Worm (Caenorhabditis elegans) whole organism, L4 larva: Measurements from ENCODE around the gene C09F9.2.
A peak's percentile ranks its signal among the peaks of the same experiment; 100 is the strongest.

Experiments
- D1046.2 ChIP-seq: fragments of 200-800 bp; sonication (Bioruptor generic); IDR thresholded peaks from 2 replicates; pipeline ENCODE4 v1.3.6; 2022; ENCODE audit warnings: missing genetic modification characterization, missing compliant biosample characterization
- T26A8.4 ChIP-seq: fragments of 200-800 bp; sonication (Bioruptor generic); IDR thresholded peaks from 2 replicates; pipeline ENCODE4 v1.3.6; 2022; ENCODE audit warnings: missing genetic modification characterization, missing compliant biosample characterization
- Y48G9A.11 ChIP-seq: fragments of 200-800 bp; sonication (Bioruptor generic); IDR thresholded peaks from 2 replicates; pipeline ENCODE4 v1.3.6; 2022; ENCODE audit warnings: missing genetic modification reagents, missing genetic modification characterization, missing compliant biosample characterization
- ZK337.2 ChIP-seq: fragments of 200-800 bp; sonication (Bioruptor generic); IDR thresholded peaks from 2 replicates; pipeline ENCODE4 v1.3.6; 2022; ENCODE audit warnings: missing genetic modification reagents, missing genetic modification characterization, missing compliant biosample characterization
- aha-1 ChIP-seq: fragments of 150-350 bp; peaks from one replicate; lab custom pipeline; 2014; ENCODE audit warnings: missing biosample characterization, missing genetic modification characterization
- ceh-20 ChIP-seq: fragments of 200-800 bp; sonication (Bioruptor generic); IDR thresholded peaks from 2 replicates; pipeline ENCODE4 v1.3.6; 2022; ENCODE audit warnings: missing genetic modification reagents, missing genetic modification characterization, missing compliant biosample characterization
- ceh-32 ChIP-seq: sonication (generic microtip); optimal IDR thresholded peaks from 2 replicates; lab custom pipeline; 2016; ENCODE audit warnings: mild to moderate bottlenecking, missing genetic modification characterization, missing compliant biosample characterization; ENCODE audit not compliant: poor library complexity
- ceh-44 ChIP-seq: fragments of 200-800 bp; sonication (Bioruptor generic); IDR thresholded peaks from 2 replicates; pipeline ENCODE4 v1.3.6; 2022; ENCODE audit warnings: missing genetic modification reagents, missing genetic modification characterization, missing compliant biosample characterization
- ceh-62 ChIP-seq: sonication (generic microtip); optimal IDR thresholded peaks from 2 replicates; lab custom pipeline; 2017; ENCODE audit warnings: missing biosample characterization, missing genetic modification characterization
- cey-2 ChIP-seq: sonication (generic microtip); optimal IDR thresholded peaks from 3 replicates; lab custom pipeline; 2017; ENCODE audit warnings: missing genetic modification characterization, mild to moderate bottlenecking, missing compliant biosample characterization, antibody characterized with exemption, borderline replicate concordance; ENCODE audit not compliant: insufficient read depth
- daf-19 ChIP-seq: fragments of 200-800 bp; sonication (Bioruptor generic); conservative IDR thresholded peaks from 2 replicates; pipeline ENCODE4 v1.3.6; 2022; ENCODE audit warnings: missing genetic modification characterization, missing compliant biosample characterization
- dmd-6 ChIP-seq: fragments of 200-800 bp; sonication (Bioruptor generic); IDR thresholded peaks from 2 replicates; pipeline ENCODE4 v1.3.6; 2022; ENCODE audit warnings: missing genetic modification reagents, missing genetic modification characterization, missing compliant biosample characterization
- fkh-10 ChIP-seq: fragments of 150-350 bp; optimal IDR thresholded peaks from 2 replicates; lab custom pipeline; 2014; ENCODE audit warnings: missing biosample characterization, missing genetic modification reagents, missing genetic modification characterization
- hlh-30 ChIP-seq: sonication (generic microtip); optimal IDR thresholded peaks from 2 replicates; lab custom pipeline; 2017; ENCODE audit warnings: antibody characterized with exemption, mild to moderate bottlenecking, missing genetic modification characterization, missing compliant biosample characterization; ENCODE audit not compliant: insufficient read depth
- jun-1 ChIP-seq: fragments of 150-350 bp; optimal IDR thresholded peaks from 2 replicates; lab custom pipeline; 2014; ENCODE audit warnings: missing biosample characterization, missing genetic modification reagents, missing genetic modification characterization
- lin-15B ChIP-seq: fragments of 150-350 bp; sonication (generic microtip); optimal IDR thresholded peaks from 3 replicates; lab custom pipeline; 2014; ENCODE audit warnings: missing biosample characterization, missing genetic modification characterization
- lin-29 ChIP-seq: fragments of 200-800 bp; sonication (Bioruptor generic); IDR thresholded peaks from 2 replicates; pipeline ENCODE4 v1.3.6; 2022; ENCODE audit warnings: missing genetic modification reagents, missing genetic modification characterization, missing compliant biosample characterization
- mdt-29 ChIP-seq: fragments of 200-800 bp; sonication (Bioruptor generic); IDR thresholded peaks from 2 replicates; pipeline ENCODE4 v1.3.6; 2022; ENCODE audit warnings: missing genetic modification reagents, missing genetic modification characterization, missing compliant biosample characterization
- nhr-11 ChIP-seq: fragments of 150-350 bp; optimal IDR thresholded peaks from 2 replicates; lab custom pipeline; 2014; ENCODE audit warnings: missing biosample characterization, missing genetic modification characterization
- nhr-28 ChIP-seq: fragments of 150-350 bp; optimal IDR thresholded peaks from 2 replicates; lab custom pipeline; 2014; ENCODE audit warnings: missing biosample characterization, missing genetic modification characterization
- nhr-41 ChIP-seq: fragments of 200-800 bp; sonication (Bioruptor generic); IDR thresholded peaks from 2 replicates; pipeline ENCODE4 v1.3.6; 2022; ENCODE audit warnings: missing genetic modification reagents, missing genetic modification characterization, missing compliant biosample characterization
- nhr-42 ChIP-seq: fragments of 200-800 bp; sonication (Bioruptor generic); IDR thresholded peaks from 2 replicates; pipeline ENCODE4 v1.3.6; 2022; ENCODE audit warnings: missing genetic modification characterization, missing compliant biosample characterization
- nhr-6 ChIP-seq: fragments of 150-350 bp; optimal IDR thresholded peaks from 2 replicates; lab custom pipeline; 2014; ENCODE audit warnings: missing biosample characterization, missing genetic modification characterization
- php-3 ChIP-seq: fragments of 200-800 bp; sonication (Bioruptor generic); IDR thresholded peaks from 2 replicates; pipeline ENCODE4 v1.3.6; 2022; ENCODE audit warnings: missing genetic modification reagents, missing genetic modification characterization, missing compliant biosample characterization
- saeg-2 ChIP-seq: fragments of 200-800 bp; sonication (Bioruptor generic); IDR thresholded peaks from 2 replicates; pipeline ENCODE4 v1.3.6; 2022; ENCODE audit warnings: missing genetic modification reagents, missing genetic modification characterization, missing compliant biosample characterization
- skn-1 ChIP-seq: fragments of 150-350 bp; optimal IDR thresholded peaks from 2 replicates; lab custom pipeline; 2014; ENCODE audit warnings: missing biosample characterization, missing genetic modification characterization
- snpc-4 ChIP-seq: fragments of 150-350 bp; optimal IDR thresholded peaks from 2 replicates; lab custom pipeline; 2014; ENCODE audit warnings: missing biosample characterization, missing genetic modification characterization
- spr-3 ChIP-seq: fragments of 200-800 bp; sonication (Bioruptor generic); optimal IDR thresholded peaks from 2 replicates; lab custom pipeline; 2018; ENCODE audit warnings: mild to moderate bottlenecking, missing genetic modification characterization, missing compliant biosample characterization
- tag-97 ChIP-seq: fragments of 200-800 bp; sonication (Bioruptor generic); IDR thresholded peaks from 2 replicates; pipeline ENCODE4 v1.3.6; 2022; ENCODE audit warnings: missing genetic modification characterization, missing compliant biosample characterization
- unc-39 ChIP-seq: sonication (generic microtip); optimal IDR thresholded peaks from 2 replicates; lab custom pipeline; 2017; ENCODE audit warnings: missing biosample characterization, missing genetic modification characterization
- unc-62 ChIP-seq, 3 experiments: fragments of 150-350 bp in 1 of 3; sonication (generic microtip); optimal IDR thresholded peaks in 2 of 3; peaks in 1 of 3; 1 replicate in 1 of 3; 2 replicates in 2 of 3; lab custom pipeline; 2014 to 2017; ENCODE audit warnings: missing biosample characterization in 3 of 3, missing genetic modification characterization in 3 of 3, missing genetic modification reagents in 3 of 3, missing genotype in 1 of 3
- zip-11 ChIP-seq: fragments of 200-800 bp; sonication (Bioruptor generic); IDR thresholded peaks from 2 replicates; pipeline ENCODE4 v1.3.6; 2022; ENCODE audit warnings: missing genetic modification characterization, missing compliant biosample characterization
- ztf-7 ChIP-seq: fragments of 150-350 bp; optimal IDR thresholded peaks from 2 replicates; lab custom pipeline; 2014; ENCODE audit warnings: missing biosample characterization, missing genetic modification characterization

Gene C09F9.2

DNA sequence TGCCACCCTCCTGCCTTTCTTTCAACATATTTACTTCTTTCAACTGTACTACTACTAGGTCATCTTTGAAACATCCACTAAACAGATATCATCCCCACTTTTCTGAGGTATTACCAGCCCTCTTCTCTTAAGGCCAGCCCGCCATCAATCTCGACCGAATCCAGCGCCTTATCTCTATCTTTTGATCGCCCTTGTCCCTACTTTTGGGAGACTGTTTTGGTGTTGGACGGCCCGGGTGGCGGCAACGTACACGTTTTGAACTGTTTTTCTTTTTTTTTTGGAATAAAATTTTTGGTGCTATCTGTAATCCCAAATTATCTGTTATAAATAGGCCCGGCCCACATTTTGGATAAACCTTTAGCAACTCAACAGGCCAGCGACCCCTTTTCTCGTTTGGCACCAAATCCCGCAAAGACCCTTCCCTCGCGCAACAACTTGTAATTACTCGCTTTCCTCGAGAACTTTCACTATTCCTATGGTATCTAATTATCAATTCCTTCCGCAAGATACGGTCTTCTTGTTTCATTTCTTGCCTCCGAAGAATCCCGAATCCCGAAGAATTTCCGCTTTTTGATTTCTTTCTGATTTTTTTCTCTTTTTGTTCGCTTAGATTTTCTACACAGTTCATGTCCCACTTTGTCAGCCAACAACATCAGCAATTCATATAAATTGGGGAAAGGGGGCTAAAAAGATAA is 1.9 kb upstream of the C09F9.2 start:
- peak in 1 of 2 experiments; percentile 22 for TF ChIP-seq unc-62 (GFP tag; optimal IDR thresholded peaks at IDR 0.05 in 1 of 2; lab: Kevin White, UChicago)
- no peak for TF ChIP-seq unc-62 (tag; optimal IDR thresholded peaks at IDR 0.05; lab: Kevin White, UChicago)
- TF ChIP-seq spr-3, result no peak
- peak; percentile 18 for TF ChIP-seq aha-1 (tag; lab: Kevin White, UChicago)

DNA sequence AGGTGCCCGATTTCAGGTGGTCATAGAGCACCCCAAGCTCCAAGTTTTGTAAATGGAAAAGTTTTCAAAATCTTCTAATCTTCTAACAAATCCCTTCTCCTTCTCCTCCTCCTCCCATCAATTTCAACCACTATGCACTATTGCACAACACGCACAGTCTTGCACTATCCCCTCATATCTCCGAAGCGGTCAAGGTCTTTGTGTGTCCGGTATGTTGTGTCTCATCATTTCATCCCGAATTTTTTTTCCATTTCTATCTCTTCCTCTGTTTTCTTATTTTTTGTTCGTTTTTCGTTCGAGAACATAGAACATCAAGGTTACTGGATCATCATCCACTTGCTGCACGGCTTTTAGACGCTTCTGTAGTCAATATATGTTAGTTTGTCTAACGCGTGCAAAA is 1.1 kb upstream of the C09F9.2 start:
- no peak for TF ChIP-seq mdt-29

DNA sequence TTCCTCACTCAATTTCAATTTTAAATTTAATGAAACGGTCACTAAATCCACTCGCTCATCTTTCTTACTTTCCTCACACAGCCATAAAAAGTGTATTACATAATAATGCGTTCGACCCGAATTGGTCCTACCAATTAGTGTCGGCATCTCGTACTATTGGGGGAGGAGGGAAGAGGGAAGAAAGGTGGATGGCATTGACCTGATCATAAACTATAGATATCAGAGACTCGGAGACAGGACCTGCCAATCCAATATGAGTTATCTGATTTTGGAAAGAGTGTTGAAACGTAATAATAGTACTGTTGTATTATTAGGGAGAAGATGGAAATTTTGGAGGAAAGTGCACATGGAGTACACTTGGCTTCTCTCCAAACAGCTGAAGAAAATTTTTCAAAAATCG is 641 bp downstream of the C09F9.2 start:
- TF ChIP-seq spr-3 (no peak), jun-1 (tag; lab: Kevin White, UChicago) (no peak), aha-1 (tag; lab: Kevin White, UChicago) (peak; percentile 0)

DNA sequence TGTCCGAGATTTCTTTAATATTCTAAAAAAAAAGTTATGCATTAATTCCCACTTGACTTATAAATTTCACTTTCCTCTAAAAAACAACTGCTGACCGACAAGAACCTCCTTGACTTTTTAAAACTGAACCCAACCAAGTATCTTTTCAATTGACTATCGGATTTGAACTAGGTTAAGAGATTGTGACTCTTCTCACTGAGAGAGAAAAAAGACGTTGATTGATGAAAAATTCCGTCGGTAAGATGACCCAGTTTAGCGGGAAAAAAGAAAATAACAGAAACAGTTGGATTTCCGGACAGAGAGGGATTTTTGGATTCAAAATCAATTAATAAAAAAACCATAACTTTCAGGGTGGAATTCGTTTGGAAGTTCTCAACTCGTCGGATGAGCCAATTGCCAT is 1.2 kb downstream of the C09F9.2 start:
- TF ChIP-seq saeg-2 (no peak), unc-62 (GFP tag; optimal IDR thresholded peaks at IDR 0.05 in 1 of 2; lab: Kevin White, UChicago) (peak in 1 of 2 experiments; percentile 82), unc-62 (tag; optimal IDR thresholded peaks at IDR 0.05; lab: Kevin White, UChicago) (no peak)

DNA sequence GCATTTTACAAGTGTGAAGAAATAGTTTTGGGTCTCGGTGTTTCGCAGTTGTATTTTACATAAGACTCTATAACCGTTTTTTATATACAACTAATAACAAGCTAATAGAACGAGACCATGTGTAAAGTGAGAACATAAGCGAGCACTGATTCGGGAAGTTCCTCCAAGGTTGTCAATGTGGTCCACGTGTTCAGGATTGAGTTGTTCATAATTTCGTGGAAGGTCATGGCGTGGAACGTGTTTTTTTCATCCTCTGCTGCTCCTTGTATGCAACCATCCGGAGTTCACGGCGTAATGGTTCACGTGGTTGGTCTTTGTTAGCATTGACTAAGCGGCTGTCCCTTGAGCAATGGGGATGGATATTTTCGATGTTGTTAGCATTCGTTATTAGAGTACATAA is 22.8 kb downstream of the C09F9.2 start:
- TF ChIP-seq ceh-20 (GFP tag; lab: Robert Waterston, UW) (no peak), aha-1 (tag; lab: Kevin White, UChicago) (peak; percentile 95)

DNA sequence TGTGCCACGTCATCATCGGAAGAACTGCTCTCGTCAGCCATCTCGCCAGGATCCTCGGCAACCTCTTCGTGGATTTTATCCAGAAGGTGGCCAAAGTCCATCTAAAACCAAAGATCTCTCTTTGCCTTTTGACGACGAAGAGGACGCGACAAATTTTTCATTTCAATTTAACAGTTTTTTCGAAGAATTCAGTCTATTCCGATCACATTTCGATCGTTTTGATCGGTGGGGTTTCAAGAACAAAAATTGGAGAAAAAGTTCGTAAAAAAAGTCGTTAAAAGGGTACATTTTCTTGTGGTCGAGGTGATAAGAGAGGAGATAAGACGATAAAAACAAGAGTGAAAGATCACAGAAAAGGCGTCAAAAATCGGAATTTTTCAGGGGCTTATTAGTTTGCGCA is 28.1 kb downstream of the C09F9.2 start, which contains the start of gene glna-1:
Gene glna-1, minus strand, starts transcription at position 101 of the 400 bp plus-strand sequence.
- TF ChIP-seq nhr-28 (tag; lab: Kevin White, UChicago), result peak; percentile 4
- TF ChIP-seq D1046.2, result no peak
- peak; percentile 35; the same call in 1 of the 2 replicates for TF ChIP-seq dmd-6 (GFP tag; lab: Robert Waterston, UW)
- 0 out of 2 replicates have a peak, but pooled peaks have one; percentile 18 for TF ChIP-seq php-3 (GFP tag; lab: Robert Waterston, UW)

DNA sequence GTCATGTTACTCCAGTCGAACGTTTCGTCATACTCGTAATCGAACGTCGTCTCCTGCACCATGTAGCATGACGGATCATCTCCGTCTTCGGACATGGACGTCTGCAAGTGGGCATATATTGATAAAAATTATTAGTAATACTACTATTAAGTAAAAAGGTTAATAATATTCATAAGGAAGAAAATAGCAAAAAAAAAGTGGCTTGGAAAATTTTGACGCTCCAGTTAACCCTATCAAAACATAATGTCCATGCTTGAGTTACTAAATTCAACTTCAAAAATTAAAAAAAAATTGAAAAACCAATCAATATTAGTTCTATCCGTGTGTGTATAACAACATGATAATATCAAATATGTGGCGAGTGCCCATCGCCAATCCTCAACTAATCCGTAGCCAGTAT is 33.8 kb downstream of the C09F9.2 start, which contains the start of gene npr-34:
Gene npr-34, minus strand, starts transcription at position 101 of the 400 bp plus-strand sequence.
- TF ChIP-seq hlh-30 (tag; lab: Kevin White, UChicago) (no peak), mdt-29 (no peak), nhr-11 (tag; lab: Kevin White, UChicago) (no peak), lin-29 (GFP tag; lab: Robert Waterston, UW) (no peak), nhr-6 (tag; lab: Kevin White, UChicago) (no peak), aha-1 (tag; lab: Kevin White, UChicago) (no peak)

DNA sequence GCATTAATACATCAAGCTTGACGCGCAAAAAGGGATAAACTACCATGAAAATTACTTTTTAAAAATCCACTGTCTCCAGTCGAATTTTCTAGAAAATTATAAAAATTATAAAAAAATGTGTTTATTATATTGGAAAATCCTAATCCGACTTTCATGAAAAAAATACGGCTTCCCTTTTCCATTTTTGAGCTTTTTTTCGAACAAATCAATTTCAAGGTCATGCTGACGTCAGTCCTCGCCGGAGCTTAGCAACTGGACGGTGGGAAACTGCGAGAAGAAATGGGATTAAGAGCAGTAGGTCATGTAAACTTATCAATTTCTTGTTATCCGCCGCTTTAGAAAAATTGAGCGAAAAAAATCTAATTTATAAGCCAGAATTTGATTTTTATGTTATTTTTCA is 39.8 kb downstream of the C09F9.2 start:
- no peak for TF ChIP-seq Y48G9A.11 (GFP tag; lab: Robert Waterston, UW)
- no peak for TF ChIP-seq snpc-4 (tag; lab: Kevin White, UChicago)
- TF ChIP-seq ceh-32, result no peak
- TF ChIP-seq unc-39 (tag; lab: Kevin White, UChicago), result no peak
- no peak for TF ChIP-seq T26A8.4 (GFP tag; lab: Robert Waterston, UW)
- no peak for TF ChIP-seq lin-15B (tag; lab: Kevin White, UChicago)
- TF ChIP-seq ZK337.2, result no peak
- TF ChIP-seq ceh-62 (tag; lab: Kevin White, UChicago), result no peak
- no peak for TF ChIP-seq D1046.2
- no peak for TF ChIP-seq tag-97 (GFP tag; lab: Robert Waterston, UW)
- TF ChIP-seq skn-1 (tag; lab: Kevin White, UChicago), result no peak
- TF ChIP-seq nhr-42 (GFP tag; lab: Robert Waterston, UW), result no peak
- no peak for TF ChIP-seq ztf-7 (tag; lab: Kevin White, UChicago)
- no peak for TF ChIP-seq nhr-41 (GFP tag; lab: Robert Waterston, UW)
- TF ChIP-seq ceh-44 (GFP tag; lab: Robert Waterston, UW), result no peak
- no peak for TF ChIP-seq zip-11 (GFP tag; lab: Robert Waterston, UW)
- TF ChIP-seq daf-19, result no peak
- no peak for TF ChIP-seq fkh-10
- no peak for TF ChIP-seq ceh-20 (GFP tag; lab: Robert Waterston, UW)
- TF ChIP-seq cey-2 (tag; lab: Kevin White, UChicago), result no peak
